Worm (Caenorhabditis elegans): Measurements from ENCODE around the gene F58A4.6.

F58A4.6 gene

DNA sequence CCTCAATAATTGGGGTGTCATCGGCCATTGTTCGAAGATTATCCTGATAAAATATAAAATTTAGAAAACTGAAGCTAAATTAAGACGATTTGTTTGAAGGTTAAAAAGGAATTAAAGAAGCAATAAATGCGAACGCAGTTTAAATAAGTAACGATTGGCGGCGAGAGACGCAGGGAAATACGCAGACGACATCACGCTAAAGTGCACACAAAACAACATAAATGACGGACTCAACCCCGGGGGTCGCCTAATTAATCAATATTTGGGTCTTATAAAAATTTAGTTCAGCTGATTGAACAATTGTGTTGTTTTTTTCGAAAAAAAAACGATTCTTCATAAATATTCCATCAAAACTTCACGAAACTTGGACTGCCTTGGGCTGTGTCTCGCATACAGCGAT is 2.1 kb downstream of the F58A4.6 start, which contains the start of gene hcp-3:
hcp-3 (minus strand) TSS at position 45 of the 400 bp plus-strand sequence.
- no peak for TF ChIP-seq unc-62 (GFP tag; optimal IDR thresholded peaks at IDR 0.05)

DNA sequence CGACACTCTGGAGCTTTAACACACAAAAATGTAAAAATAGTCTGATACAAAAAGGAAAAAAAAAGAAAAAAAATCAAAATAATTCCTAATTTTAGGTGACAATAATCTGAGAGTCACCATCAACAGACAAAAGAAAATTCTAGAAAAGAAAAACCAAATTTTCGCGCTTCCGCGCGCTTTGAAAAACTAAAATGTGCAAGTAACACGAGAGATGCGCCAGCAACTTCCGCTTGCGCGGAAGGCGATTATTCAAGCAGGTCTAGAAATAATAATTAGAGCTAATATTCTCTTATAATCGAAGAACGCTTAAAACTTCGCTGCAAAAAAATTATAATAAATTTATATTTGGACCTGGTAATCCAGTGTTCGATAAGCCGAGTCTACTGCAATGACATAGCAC is 2.7 kb downstream of the F58A4.6 start:
- TF ChIP-seq unc-62 (GFP tag; optimal IDR thresholded peaks at IDR 0.05): no peak

DNA sequence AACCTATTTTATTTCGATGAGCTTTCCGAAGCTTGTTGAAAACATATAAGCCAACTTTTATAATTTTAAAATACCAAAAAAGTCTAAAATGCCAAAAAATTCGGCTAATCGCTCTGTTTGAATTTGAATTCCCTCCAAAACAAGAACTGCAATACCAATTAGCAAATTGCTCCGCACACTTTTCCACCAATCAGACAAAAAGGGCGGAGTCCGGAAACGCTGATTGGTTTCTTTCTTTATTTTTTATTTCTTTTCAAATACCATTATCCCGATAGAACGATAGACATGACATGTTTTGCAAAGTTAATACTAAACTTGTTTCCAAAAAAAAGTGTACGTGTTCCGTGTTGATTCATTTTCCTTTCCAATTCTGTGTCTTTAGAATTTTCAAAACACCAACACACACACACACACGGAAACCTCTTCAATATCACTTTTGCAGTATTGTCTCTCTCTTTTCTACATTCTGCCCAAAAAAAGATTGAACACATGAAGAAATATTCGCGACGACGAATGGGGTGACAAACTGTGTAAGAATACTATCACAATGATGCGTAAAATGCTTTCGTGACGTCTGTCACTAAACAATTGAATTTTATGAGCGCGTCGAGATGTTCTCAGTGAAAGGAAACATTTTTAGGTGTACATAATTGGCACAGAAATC is 3.4 kb downstream of the F58A4.6 start:
- no peak for TF ChIP-seq unc-62 (GFP tag; optimal IDR thresholded peaks at IDR 0.05)

DNA sequence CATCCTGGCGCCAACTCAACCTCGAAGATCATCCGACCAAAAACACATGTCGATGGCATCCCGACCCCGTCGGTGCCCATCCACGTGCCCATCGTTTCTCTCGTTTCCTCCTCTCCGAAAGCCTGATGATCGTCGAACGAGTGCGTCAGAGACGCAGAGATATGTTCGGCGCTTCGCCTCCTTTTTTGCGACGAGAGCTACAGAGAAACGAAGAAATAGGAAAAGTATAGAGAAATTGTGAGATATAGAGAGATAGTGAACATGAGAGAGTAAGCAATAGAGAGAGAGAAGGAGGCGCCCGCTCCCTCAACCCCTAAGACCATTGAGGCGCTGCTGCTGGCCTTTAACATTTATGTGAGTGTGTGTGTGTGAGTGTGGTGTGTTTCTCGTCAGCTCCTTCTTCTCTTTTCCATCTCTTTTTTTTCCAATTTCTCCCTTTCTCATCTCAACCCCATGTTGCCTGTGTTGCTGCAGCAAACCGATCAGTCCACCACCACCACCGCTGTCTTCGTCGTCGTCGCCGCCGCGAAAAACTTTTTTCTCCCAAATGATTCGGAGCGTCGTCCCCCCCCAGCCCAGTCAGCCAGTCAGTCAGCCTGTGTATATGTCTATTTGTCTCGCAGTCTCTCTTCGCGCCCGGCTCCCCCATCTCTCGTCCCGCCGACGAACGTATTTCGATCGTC is 4.9 kb downstream of the F58A4.6 start, which contains the start of gene hlh-11:
hlh-11 (plus strand) TSS at position 633 of the 683 bp plus-strand sequence.
- TF ChIP-seq unc-62 (GFP tag; optimal IDR thresholded peaks at IDR 0.05): no peak

DNA sequence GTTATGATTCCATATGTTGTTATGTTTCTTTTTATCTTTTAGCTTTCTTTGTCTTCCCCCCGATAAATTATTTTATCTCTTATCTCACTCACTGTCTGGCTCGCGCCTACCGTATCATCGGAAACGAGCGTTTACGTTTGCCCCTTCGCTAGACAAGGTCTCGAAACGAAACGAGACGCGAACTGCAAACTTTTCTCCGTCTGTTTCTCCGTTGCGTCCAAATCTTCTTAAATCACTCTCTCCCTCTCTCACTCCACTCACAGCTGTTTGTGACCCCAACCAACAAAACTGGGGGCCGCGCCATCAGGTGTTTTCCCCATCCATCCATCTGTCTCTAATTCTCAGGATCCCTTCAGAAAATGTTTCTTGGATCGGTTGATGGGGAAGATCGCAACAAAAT is 5.9 kb downstream of the F58A4.6 start:
- TF ChIP-seq unc-62 (GFP tag; optimal IDR thresholded peaks at IDR 0.05): no peak

DNA sequence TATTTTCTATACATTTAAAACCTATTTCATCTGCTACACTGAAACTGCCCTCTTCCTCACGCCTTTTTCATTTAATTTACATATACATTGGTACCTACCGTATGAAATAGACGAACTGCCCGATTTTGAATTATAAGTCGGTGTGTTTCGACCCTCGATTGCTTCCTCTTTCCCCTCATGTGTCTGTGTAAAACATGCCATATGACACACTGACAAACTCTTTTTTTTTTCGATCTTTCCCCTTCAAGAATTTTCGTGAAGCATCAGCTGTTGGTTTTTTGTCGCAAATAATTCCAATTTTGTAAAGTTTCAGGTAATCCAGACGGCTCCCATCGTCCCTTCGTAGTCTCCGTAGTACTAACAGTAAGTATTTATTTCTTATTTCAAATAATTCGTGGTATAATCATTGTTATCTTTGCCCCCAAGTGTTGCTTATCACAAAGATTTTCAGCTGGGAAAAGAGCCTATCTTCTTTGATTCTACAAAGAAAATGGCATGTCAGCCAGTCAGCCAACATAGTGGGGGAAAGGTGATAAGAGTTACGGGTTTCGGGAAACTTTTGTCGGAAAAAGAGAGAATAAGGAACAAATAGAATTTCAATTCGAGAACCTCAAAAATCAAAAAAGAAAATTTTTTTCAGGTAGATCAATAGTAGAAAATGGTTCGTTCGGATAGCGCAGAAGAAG is 7.7 kb downstream of the F58A4.6 start:
- no peak for TF ChIP-seq unc-62 (GFP tag; optimal IDR thresholded peaks at IDR 0.05)

DNA sequence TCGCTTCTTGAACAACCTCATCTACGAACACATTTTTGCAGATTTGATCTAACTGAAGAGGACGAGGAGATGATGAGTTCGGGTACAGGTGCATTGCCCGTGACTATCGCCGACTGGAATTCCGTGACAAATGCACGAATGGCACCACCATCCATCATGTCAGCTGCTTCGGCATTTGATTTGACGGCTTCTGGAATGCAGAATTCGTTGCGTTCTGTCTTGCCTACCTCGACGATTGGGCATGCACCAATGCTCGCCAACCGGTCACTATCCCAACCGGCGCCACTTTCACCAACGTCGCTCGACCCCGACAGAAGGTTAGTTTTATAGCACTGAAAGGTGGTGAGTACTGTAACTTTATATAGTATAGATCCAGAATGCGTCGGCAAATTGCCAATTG is 9.2 kb downstream of the F58A4.6 start:
- no peak for TF ChIP-seq unc-62 (GFP tag; optimal IDR thresholded peaks at IDR 0.05)

DNA sequence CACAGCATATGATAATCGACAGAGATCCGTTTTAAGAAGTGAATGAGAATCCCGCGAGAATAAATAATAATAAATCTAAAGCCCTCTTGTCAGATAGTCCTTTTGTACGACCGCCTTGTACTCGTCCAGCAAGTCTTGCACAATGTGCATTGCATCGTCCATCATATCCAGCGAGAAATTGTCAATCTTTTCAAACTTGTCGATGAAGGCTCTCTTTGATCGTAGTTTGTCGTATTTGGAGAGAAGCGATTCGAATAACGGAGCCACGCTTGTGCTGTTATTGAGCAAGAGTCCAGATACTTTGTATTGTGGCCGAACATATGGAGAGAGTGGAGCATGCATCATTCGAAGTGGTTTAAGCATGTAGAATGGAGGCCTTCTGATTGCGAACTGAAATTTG is 12.3 kb downstream of the F58A4.6 start:
- TF ChIP-seq unc-62 (GFP tag; optimal IDR thresholded peaks at IDR 0.05): no peak

DNA sequence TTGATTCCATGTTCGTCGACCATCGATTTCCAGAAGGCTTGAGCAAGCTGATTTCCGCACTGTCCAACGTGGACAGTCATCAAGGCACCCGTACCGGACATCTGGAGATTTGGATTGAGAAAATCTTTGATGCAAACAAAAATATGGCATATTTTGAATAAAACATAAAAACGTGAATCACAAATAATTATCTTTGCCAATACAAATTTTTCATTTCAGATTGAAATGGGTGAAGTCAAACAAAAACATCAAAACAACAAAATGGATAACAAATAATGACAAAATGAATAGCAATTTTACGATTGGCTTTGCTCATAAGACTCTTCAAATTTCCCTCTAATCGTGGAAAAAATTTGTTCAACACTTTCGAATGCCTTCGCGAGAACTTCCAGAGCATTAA is 14.8 kb downstream of the F58A4.6 start, which contains the start of gene tbg-1:
tbg-1 (minus strand) TSS at position 101 of the 400 bp plus-strand sequence.
- no peak for TF ChIP-seq unc-62 (GFP tag; optimal IDR thresholded peaks at IDR 0.05)

DNA sequence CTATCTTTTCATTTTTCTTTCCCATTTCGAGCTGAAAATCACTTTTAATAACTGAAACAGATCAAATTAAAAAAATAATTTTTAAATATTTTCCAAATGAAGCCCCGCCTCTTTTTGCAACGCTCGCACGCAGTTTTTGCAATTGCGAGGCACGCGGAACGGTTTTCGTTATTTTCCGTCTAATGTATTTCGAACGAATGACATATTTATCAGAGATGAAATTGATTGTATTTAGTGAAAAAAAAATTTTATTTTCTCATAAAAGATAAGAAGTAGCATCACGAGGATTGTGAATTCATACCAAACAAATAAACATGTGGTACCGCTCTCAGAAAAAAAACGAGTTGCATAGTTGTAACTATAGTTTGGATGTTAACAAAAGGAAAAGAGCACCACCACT is 15.6 kb downstream of the F58A4.6 start, which contains the start of gene rpac-19:
rpac-19 (minus strand) TSS at position 31 of the 400 bp plus-strand sequence.
- TF ChIP-seq unc-62 (GFP tag; optimal IDR thresholded peaks at IDR 0.05): no peak

DNA sequence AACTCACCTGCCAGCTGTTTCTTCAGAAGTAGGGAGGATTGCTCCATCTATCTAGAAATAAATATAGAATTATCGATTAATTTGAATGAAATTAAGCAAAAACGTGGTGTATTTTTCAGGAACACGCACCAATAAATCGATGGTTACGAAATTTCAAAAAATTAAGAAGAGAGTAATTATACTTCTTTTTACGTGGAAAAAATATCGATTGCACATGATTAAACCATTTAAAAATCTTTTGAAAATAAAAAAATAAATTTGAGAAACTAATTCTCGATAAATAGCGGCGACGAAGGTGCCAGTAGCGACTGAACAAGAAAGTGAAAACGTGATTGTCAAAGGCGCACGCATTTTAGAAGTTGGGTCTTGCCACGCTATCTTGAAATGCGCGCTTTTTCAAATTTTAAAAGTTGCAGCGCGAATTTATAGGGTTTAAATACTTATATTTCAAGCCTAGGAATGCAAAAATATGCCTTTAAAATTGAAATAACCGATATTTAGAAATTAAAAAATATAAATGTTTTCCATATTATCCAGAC is 16.9 kb downstream of the F58A4.6 start, which contains the start of gene ubc-7:
ubc-7 (minus strand) TSS at position 51 of the 539 bp plus-strand sequence.
- no peak for TF ChIP-seq unc-62 (GFP tag; optimal IDR thresholded peaks at IDR 0.05)

DNA sequence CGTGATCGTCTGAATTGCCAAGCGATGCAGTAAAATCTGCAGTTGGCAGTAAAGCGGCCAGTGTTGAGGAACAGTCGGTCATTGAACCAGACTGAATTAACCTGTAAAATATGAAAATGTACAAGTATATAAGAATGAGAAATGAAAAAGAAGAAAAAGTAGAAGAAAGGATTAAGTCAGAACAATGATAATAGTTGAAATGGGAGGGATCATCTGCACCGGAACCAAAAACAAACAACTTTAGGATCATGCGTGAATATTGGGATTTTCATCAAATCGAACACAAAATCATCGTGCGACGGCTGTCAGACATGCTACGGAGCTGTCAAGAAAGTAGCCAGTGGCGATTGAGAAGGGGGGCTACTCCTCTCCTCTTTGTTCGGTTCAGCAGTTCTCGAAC is 22.7 kb downstream of the F58A4.6 start, which contains the start of gene gei-13:
gei-13 (minus strand) TSS at position 101 of the 400 bp plus-strand sequence.
- no peak for TF ChIP-seq unc-62 (GFP tag; optimal IDR thresholded peaks at IDR 0.05)

DNA sequence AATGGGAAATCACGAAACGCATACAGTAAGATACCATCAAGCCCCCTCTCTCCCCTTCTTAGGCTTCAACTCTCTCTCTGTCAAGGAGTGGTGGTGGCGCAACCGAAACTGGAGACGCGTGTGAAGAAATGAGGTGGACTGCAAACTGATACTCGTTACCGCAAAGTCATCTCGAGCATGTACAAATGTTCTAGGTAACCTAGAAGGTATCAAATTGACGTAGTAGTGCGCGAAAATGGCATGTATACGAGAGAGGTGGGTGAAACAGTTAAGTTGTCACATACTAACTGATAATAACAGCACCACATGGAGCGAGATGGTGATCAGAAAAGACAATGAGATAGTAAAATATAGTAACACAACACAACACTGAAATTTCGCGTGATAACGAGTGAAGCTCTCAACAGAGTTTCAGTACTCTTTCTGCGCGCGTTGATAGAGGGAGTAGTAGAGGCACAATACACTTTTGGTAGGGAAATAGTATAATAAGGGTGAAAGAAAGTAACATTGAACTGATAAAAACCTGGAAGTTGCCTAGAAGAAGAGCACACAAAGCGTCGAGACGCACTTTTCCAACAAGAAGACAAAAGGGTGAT is 24.0 kb downstream of the F58A4.6 start:
- TF ChIP-seq unc-62 (GFP tag; optimal IDR thresholded peaks at IDR 0.05): no peak

DNA sequence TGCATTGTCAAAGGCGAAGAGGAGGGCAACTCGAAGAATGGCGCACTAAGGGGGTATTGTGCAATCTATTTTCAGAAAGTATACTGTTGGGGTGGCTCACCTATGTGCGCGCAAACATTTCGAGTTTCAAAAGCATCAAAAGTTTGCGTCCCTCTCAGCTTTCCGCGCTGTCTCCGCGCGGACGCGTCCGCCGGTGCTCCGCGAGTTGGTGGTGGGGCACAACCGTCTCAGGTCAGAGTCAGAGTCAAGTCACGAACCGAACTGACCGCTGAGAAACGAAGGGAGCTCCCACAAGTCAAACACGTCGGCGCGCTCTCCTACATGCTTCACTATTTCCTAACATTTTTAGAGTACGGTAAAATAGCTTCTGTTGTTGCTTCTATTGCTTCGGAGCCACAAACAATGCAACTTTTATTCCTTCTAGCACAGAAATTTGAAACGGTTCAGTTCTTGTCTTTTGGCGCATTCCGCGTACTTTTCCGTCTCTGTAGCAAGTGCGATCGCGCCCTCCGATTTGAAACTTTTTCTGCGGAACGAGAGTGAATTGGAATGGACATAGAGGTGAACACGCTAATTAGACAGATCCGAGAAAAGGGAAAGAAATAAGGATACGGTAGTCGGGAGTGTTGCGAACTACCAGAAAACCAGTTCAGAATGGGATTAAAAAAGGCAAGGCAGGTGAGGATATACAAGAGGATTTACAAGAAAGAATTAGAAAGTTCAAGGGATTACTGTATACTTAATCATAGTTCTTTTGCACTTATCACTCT is 25.2 kb downstream of the F58A4.6 start:
- TF ChIP-seq unc-62 (GFP tag; optimal IDR thresholded peaks at IDR 0.05): no peak

DNA sequence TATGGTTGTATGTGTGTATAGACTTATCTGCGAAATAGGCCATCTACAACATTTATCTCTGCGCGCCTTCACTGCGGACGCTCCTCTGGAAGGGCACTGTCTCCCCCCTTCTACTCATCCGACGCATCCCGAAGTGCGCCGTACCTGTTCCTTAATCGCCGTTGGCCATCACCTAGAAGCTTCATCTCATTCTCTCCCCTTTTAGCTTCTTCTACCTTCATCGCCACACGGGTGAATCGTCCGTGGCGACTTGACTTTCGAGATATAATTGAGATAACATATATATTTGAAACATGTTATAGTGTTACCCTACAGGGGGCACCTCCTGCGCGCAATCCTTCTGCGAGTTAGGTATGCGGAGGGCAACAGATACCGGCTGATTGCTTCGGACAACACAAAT is 27.8 kb downstream of the F58A4.6 start:
- no peak for TF ChIP-seq unc-62 (GFP tag; optimal IDR thresholded peaks at IDR 0.05)
